Fruit fly (Drosophila melanogaster): Measurements from ENCODE around the gene Naa60.

Naa60 gene

DNA sequence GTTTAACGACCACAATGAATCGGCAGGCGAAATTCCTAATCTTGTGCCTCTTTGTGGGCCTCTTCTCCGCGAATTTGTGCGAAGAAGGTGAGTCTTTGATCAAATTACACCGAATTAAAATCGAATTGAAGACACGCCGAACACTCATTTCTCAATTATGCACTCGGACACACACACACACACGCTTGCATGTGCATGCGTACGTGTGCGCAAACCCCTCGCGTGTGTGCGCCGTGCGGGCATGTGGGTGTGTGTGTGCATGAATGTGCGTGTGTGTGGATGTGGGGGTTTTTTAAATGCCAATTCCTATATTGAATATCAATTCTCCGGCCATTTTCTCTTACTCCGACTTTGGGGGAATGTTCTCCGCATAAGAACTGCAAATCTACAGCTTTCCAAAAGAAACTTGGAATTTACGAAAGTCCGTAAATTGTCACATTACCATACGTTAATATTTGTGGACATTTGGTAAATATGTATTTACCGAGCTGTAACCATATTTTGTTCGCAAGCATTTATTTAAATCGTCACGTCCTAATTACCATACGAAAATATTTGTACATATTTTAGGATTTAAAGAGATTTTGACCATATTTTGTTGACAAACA is 12.1 kb upstream of the Naa60 start:
- TF ChIP-seq Ets98B (GFP tag; IDR thresholded peaks at IDR 0.05), result 0 out of 2 replicates have a peak, but pooled peaks have one; percentile 2
- no peak for TF ChIP-seq Pif1B (GFP tag; optimal IDR thresholded peaks at IDR 0.05)
- TF ChIP-seq EcR (GFP tag; optimal IDR thresholded peaks at IDR 0.05), result peak; percentile 3
- no peak for TF ChIP-seq Pif1A (GFP tag; optimal IDR thresholded peaks at IDR 0.05)
- TF ChIP-seq CG4496 (GFP tag; IDR thresholded peaks at IDR 0.05), result 0 out of 3 replicates have a peak, but pooled peaks have one; percentile 23

DNA sequence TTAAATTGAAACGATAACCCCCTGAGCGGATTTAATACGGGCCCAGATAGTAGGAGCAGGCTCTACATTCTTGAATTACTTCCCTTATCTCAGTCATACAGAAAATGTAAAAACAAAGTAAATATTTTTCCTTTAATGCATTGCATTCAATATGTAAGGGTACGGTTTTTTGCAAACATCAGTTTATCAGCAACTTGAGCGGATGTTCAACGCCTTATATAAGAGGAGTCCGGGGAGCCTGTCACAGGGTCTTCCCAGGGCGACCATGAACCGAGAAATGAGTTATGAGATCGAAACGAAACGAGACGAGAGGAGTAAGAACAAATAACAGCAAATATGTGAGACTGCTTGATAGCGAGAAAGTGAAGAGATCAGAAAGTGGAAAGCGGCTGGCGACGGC is 10.1 kb upstream of the Naa60 start:
- TF ChIP-seq EcR (GFP tag; optimal IDR thresholded peaks at IDR 0.05) (peak; percentile 88), Pif1B (GFP tag; optimal IDR thresholded peaks at IDR 0.05) (no peak)

DNA sequence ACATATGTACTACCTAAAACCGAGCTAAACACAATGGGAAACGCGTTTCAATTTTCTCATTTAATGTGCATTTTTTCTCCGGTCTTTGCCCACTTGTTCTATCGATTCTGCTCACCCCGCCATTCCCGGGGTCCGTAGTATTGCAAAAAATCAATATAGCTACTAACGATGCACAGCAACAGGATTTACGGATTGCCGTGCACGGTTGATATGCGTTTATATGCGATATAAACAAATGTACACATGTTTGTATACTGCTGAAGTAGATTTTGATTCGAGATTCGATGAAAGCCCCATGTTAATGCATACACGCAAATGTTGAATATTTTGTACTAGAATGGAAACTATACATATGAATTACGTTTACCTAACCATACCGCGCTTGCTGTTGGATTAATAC is 9.6 kb upstream of the Naa60 start:
- TF ChIP-seq CG17806 (tag; optimal IDR thresholded peaks at IDR 0.05) (no peak), Pif1B (GFP tag; optimal IDR thresholded peaks at IDR 0.05) (no peak), CG9948 (tag; optimal IDR thresholded peaks at IDR 0.05) (no peak), CG13204 (GFP tag; optimal IDR thresholded peaks at IDR 0.05) (no peak), CG10348 (GFP tag; IDR thresholded peaks at IDR 0.05) (no peak), CG4496 (GFP tag; IDR thresholded peaks at IDR 0.05) (no peak), Pif1A (GFP tag; optimal IDR thresholded peaks at IDR 0.05) (no peak), CG14655 (GFP tag; optimal IDR thresholded peaks at IDR 0.05) (no peak), CG32121 (GFP tag; IDR thresholded peaks at IDR 0.05) (no peak), Ets98B (GFP tag; IDR thresholded peaks at IDR 0.05) (no peak), gl (tag; optimal IDR thresholded peaks at IDR 0.05) (no peak), CG15710 (tag; optimal IDR thresholded peaks at IDR 0.05) (no peak), CG12605 (GFP tag; IDR thresholded peaks at IDR 0.05) (no peak), rn (GFP tag; IDR thresholded peaks at IDR 0.05) (no peak), fd96Ca (GFP tag; IDR thresholded peaks at IDR 0.05) (no peak), CG8159 (tag; optimal IDR thresholded peaks at IDR 0.05) (no peak), CG8301 (tag; optimal IDR thresholded peaks at IDR 0.05) (no peak), Snoo (tag; optimal IDR thresholded peaks at IDR 0.05) (no peak), D1 (tag; optimal IDR thresholded peaks at IDR 0.05) (no peak), CG34367 (tag; optimal IDR thresholded peaks at IDR 0.05) (no peak)

DNA sequence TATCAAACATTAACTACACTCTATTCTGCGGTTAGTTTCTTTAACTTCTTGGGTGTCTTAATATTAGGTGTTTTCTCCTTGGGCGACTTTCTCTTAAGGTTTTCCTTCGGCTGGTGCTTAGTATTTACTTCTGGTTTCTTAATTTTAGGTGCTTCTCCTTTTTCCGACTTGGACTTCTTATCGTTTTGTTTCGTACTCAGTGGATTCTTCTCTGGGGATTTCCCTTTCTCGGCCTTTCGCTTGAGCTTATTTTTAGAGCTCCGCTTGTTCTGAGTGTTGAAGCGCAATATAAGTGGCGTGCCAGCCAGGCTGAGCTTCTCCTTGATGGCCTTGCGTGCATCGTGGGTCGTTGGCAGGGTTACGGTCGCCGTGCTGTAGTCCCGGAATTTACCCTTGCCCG is 8.9 kb upstream of the Naa60 start:
- TF ChIP-seq CG15710 (tag; optimal IDR thresholded peaks at IDR 0.05), result no peak
- TF ChIP-seq D1 (tag; optimal IDR thresholded peaks at IDR 0.05), result no peak
- no peak for TF ChIP-seq CG12605 (GFP tag; IDR thresholded peaks at IDR 0.05)
- TF ChIP-seq CG8159 (tag; optimal IDR thresholded peaks at IDR 0.05), result no peak
- no peak for TF ChIP-seq CG10348 (GFP tag; IDR thresholded peaks at IDR 0.05)
- TF ChIP-seq CG8301 (tag; optimal IDR thresholded peaks at IDR 0.05), result no peak
- TF ChIP-seq CG9948 (tag; optimal IDR thresholded peaks at IDR 0.05), result no peak
- no peak for TF ChIP-seq CG4496 (GFP tag; IDR thresholded peaks at IDR 0.05)
- no peak for TF ChIP-seq Pif1A (GFP tag; optimal IDR thresholded peaks at IDR 0.05)
- no peak for TF ChIP-seq EcR (GFP tag; optimal IDR thresholded peaks at IDR 0.05)
- no peak for TF ChIP-seq Snoo (tag; optimal IDR thresholded peaks at IDR 0.05)
- TF ChIP-seq rn (GFP tag; IDR thresholded peaks at IDR 0.05), result no peak
- no peak for TF ChIP-seq gl (tag; optimal IDR thresholded peaks at IDR 0.05)
- TF ChIP-seq CG34367 (tag; optimal IDR thresholded peaks at IDR 0.05), result no peak
- TF ChIP-seq CG32121 (GFP tag; IDR thresholded peaks at IDR 0.05), result no peak
- TF ChIP-seq Ets98B (GFP tag; IDR thresholded peaks at IDR 0.05), result no peak
- TF ChIP-seq Pif1B (GFP tag; optimal IDR thresholded peaks at IDR 0.05), result no peak

DNA sequence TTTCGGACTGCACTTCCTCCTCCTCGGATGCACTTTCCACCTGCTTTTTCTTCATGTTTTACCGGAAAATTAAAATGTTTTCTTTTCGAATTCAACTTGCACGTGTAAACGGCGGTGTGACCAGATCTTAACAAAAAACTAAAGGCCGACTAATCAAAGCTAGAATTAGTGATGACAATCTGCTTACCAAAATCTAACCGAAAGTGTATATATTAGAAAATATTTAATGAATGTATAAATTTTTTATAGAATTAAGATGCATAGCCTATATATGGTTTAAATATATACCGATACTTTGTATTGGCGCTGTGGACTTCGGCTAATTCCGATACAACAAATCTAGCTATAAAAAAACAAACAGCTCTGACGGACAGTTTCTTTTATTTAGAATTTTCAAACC is 7.8 kb upstream of the Naa60 start, which contains the start of the genes CG18178 and CG14174:
Gene CG18178 (minus strand): TSS at position 216 of the 400 bp plus-strand sequence.
Gene CG14174 (plus strand): TSS at position 400 of the 400 bp plus-strand sequence.
- TF ChIP-seq CG9948 (tag; optimal IDR thresholded peaks at IDR 0.05) (peak; percentile 47), EcR (GFP tag; optimal IDR thresholded peaks at IDR 0.05) (no peak), CG4496 (GFP tag; IDR thresholded peaks at IDR 0.05) (peak; percentile 37; the same call in 2 of the 3 replicates), Pif1B (GFP tag; optimal IDR thresholded peaks at IDR 0.05) (no peak), CG8159 (tag; optimal IDR thresholded peaks at IDR 0.05) (peak; percentile 75), CG13204 (GFP tag; optimal IDR thresholded peaks at IDR 0.05) (no peak), Pif1A (GFP tag; optimal IDR thresholded peaks at IDR 0.05) (no peak), CG32121 (GFP tag; IDR thresholded peaks at IDR 0.05) (peak; percentile 25; the same call in 1 of the 2 replicates), Snoo (tag; optimal IDR thresholded peaks at IDR 0.05) (peak; percentile 50), CG15710 (tag; optimal IDR thresholded peaks at IDR 0.05) (peak; percentile 73), CG12605 (GFP tag; IDR thresholded peaks at IDR 0.05) (peak; percentile 48; the same call in 1 of the 2 replicates), rn (GFP tag; IDR thresholded peaks at IDR 0.05) (no peak), Ets98B (GFP tag; IDR thresholded peaks at IDR 0.05) (0 out of 2 replicates have a peak, but pooled peaks have one; percentile 15), gl (tag; optimal IDR thresholded peaks at IDR 0.05) (no peak), CG14655 (GFP tag; optimal IDR thresholded peaks at IDR 0.05) (no peak), CG10348 (GFP tag; IDR thresholded peaks at IDR 0.05) (no peak), fd96Ca (GFP tag; IDR thresholded peaks at IDR 0.05) (no peak), D1 (tag; optimal IDR thresholded peaks at IDR 0.05) (no peak), CG8301 (tag; optimal IDR thresholded peaks at IDR 0.05) (no peak), CG34367 (tag; optimal IDR thresholded peaks at IDR 0.05) (peak; percentile 25), CG17806 (tag; optimal IDR thresholded peaks at IDR 0.05) (peak; percentile 36)

DNA sequence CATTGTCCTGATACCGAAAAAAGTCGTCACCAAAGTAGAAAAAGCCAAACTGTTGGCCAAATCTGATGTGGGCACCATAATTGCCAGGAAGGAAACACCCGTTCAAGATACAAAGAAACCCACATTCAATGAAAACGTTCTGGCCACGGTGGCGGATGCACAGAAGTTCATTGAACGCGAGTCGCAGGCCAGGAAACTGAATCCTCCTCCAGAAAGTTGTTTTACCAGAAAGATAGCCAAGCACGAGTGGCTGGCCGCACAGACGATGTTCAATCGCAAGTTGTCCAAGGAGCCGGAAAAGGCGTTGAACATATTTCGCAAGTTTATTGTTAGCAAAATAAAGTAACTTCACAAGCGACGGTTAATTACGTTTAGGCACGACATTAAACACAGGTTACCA is 6.6 kb upstream of the Naa60 start:
- TF ChIP-seq CG34367 (tag; optimal IDR thresholded peaks at IDR 0.05) (no peak), CG17806 (tag; optimal IDR thresholded peaks at IDR 0.05) (no peak), CG10348 (GFP tag; IDR thresholded peaks at IDR 0.05) (no peak), Ets98B (GFP tag; IDR thresholded peaks at IDR 0.05) (no peak), CG14655 (GFP tag; optimal IDR thresholded peaks at IDR 0.05) (no peak), CG9948 (tag; optimal IDR thresholded peaks at IDR 0.05) (no peak), rn (GFP tag; IDR thresholded peaks at IDR 0.05) (no peak), CG13204 (GFP tag; optimal IDR thresholded peaks at IDR 0.05) (no peak), CG8301 (tag; optimal IDR thresholded peaks at IDR 0.05) (no peak), Snoo (tag; optimal IDR thresholded peaks at IDR 0.05) (no peak), CG12605 (GFP tag; IDR thresholded peaks at IDR 0.05) (no peak)
